Worm (Caenorhabditis elegans): ENCODE results near the gene ubc-18.

The ubc-18 gene

DNA sequence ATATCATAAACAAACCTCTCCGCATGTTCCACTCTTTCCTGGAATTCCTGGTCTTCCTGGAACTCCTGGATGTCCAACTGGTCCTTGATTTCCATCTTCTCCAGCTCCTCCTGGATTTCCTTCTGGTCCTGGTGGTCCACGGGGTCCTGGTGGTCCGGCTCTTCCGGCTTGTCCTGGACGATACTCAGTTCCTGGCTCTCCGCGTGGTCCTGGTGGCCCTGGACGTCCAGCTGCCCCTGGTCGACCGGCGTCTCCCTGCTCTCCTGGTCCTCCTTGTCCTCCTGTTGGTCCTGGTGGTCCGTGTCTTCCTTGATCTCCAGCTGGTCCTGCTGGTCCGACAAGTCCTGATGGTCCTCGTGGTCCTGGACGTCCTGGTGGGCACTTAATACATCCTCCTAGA is 48.6 kb downstream of the ubc-18 start:
- no peak for TF ChIP-seq lsy-2 (tag; optimal IDR thresholded peaks at IDR 0.05)
- TF ChIP-seq hlh-1 (tag; optimal IDR thresholded peaks at IDR 0.05): no peak
- no peak for TF ChIP-seq zip-8 (tag; optimal IDR thresholded peaks at IDR 0.05)
- no peak for TF ChIP-seq nhr-2 (tag; optimal IDR thresholded peaks at IDR 0.05)
- no peak for TF ChIP-seq ztf-11 (tag; optimal IDR thresholded peaks at IDR 0.05)
- no peak for TF ChIP-seq mep-1 (tag; optimal IDR thresholded peaks at IDR 0.05)
- TF ChIP-seq unc-62 (GFP tag; optimal IDR thresholded peaks at IDR 0.05): no peak
- no peak for TF ChIP-seq cnd-1 (tag; optimal IDR thresholded peaks at IDR 0.05)
- TF ChIP-seq tbx-8 (GFP tag; optimal IDR thresholded peaks at IDR 0.05): no peak
- TF ChIP-seq pha-4 (tag; optimal IDR thresholded peaks at IDR 0.05): no peak
- TF ChIP-seq elt-1 (tag; optimal IDR thresholded peaks at IDR 0.05; ENCODE audit: borderline replicate concordance, insufficient read depth): no peak
- TF ChIP-seq blmp-1 (tag; optimal IDR thresholded peaks at IDR 0.05): no peak

All from whole organism, mixed stage, embryonic.